Fruit fly (Drosophila melanogaster) whole organism, embryonic: Measurements from ENCODE around the gene niki.
A peak's percentile ranks its signal among the peaks of the same experiment; 100 is the strongest.

ENCODE experiments used
- Abd-B ChIP-seq: fragments of 200-800 bp; sonication (Bioruptor generic); optimal IDR thresholded peaks from 2 replicates; lab custom pipeline; 2018; ENCODE audit warnings: missing biosample characterization, mild to moderate bottlenecking, missing genetic modification characterization, moderate library complexity
- B-H1 ChIP-seq: fragments of 200-800 bp; sonication (Bioruptor generic); IDR thresholded peaks from 3 replicates; pipeline ENCODE4 v1.3.6; 2022; ENCODE audit warnings: missing biosample characterization, missing genetic modification characterization
- CG10209 ChIP-seq: fragments of 200-800 bp; sonication (Bioruptor generic); optimal IDR thresholded peaks from 3 replicates; lab custom pipeline; 2017; ENCODE audit warnings: missing biosample characterization, mild to moderate bottlenecking, missing genetic modification characterization, missing genetic modification reagents
- CG12219 ChIP-seq: fragments of 200-800 bp; sonication (Bioruptor generic); optimal IDR thresholded peaks from 3 replicates; lab custom pipeline; 2018; ENCODE audit warnings: missing biosample characterization, mild to moderate bottlenecking, missing genetic modification characterization
- CG12391 ChIP-seq: fragments of 200-800 bp; sonication (Bioruptor generic); optimal IDR thresholded peaks from 3 replicates; lab custom pipeline; 2018; ENCODE audit warnings: missing biosample characterization, mild to moderate bottlenecking, missing genetic modification characterization, moderate library complexity
- CG13123 ChIP-seq: fragments of 200-800 bp; sonication (Bioruptor generic); optimal IDR thresholded peaks from 2 replicates; lab custom pipeline; 2016; ENCODE audit warnings: missing biosample characterization, missing genetic modification characterization
- CG13775 ChIP-seq: fragments of 200-800 bp; sonication (Bioruptor generic); optimal IDR thresholded peaks from 3 replicates; lab custom pipeline; 2017; ENCODE audit warnings: missing biosample characterization, mild to moderate bottlenecking, missing genetic modification characterization
- CG14667 ChIP-seq: fragments of 200-800 bp; sonication (Bioruptor generic); IDR thresholded peaks from 2 replicates; pipeline ENCODE4 v1.3.6; 2022; ENCODE audit warnings: missing biosample characterization, missing genetic modification characterization
- CG1529 ChIP-seq: fragments of 200-800 bp; sonication (Bioruptor generic); optimal IDR thresholded peaks from 3 replicates; lab custom pipeline; 2018; ENCODE audit warnings: missing biosample characterization, missing genetic modification characterization
- CG1603 ChIP-seq: fragments of 200-800 bp; sonication (Bioruptor generic); optimal IDR thresholded peaks from 2 replicates; lab custom pipeline; 2019; ENCODE audit warnings: missing biosample characterization, mild to moderate bottlenecking, missing genetic modification characterization, moderate library complexity
- CG17359 ChIP-seq: fragments of 200-800 bp; sonication (Bioruptor generic); optimal IDR thresholded peaks from 3 replicates; lab custom pipeline; 2018; ENCODE audit warnings: missing biosample characterization, mild to moderate bottlenecking, missing genetic modification characterization, moderate library complexity
- CG31388 ChIP-seq: fragments of 200-800 bp; sonication (Bioruptor generic); optimal IDR thresholded peaks from 2 replicates; lab custom pipeline; 2016; ENCODE audit warnings: missing biosample characterization, missing genetic modification characterization
- CG3838 ChIP-seq: fragments of 200-800 bp; sonication (Bioruptor generic); optimal IDR thresholded peaks from 3 replicates; lab custom pipeline; 2016; ENCODE audit warnings: missing biosample characterization, missing genetic modification characterization
- CG3995 ChIP-seq: fragments of 200-800 bp; sonication (Bioruptor generic); optimal IDR thresholded peaks from 3 replicates; lab custom pipeline; 2016; ENCODE audit warnings: missing biosample characterization, missing genetic modification characterization
- CG4282 ChIP-seq: fragments of 200-800 bp; sonication (Bioruptor generic); optimal IDR thresholded peaks from 2 replicates; lab custom pipeline; 2016; ENCODE audit warnings: missing biosample characterization, missing genetic modification characterization
- CG4854 ChIP-seq: fragments of 200-800 bp; sonication (Bioruptor generic); optimal IDR thresholded peaks from 2 replicates; lab custom pipeline; 2016; ENCODE audit warnings: missing biosample characterization, missing genetic modification characterization, inconsistent platforms
- CG6683 ChIP-seq: fragments of 200-800 bp; sonication (Bioruptor generic); optimal IDR thresholded peaks from 2 replicates; lab custom pipeline; 2017; ENCODE audit warnings: missing biosample characterization, mild to moderate bottlenecking, missing genetic modification characterization, missing genetic modification reagents
- CG6765 ChIP-seq: fragments of 200-800 bp; sonication (Bioruptor generic); optimal IDR thresholded peaks from 3 replicates; lab custom pipeline; 2017; ENCODE audit warnings: missing biosample characterization, mild to moderate bottlenecking, missing genetic modification characterization
- CG6813 ChIP-seq: fragments of 200-800 bp; sonication (Bioruptor generic); optimal IDR thresholded peaks from 2 replicates; lab custom pipeline; 2017; ENCODE audit warnings: missing biosample characterization, missing genetic modification characterization, mild to moderate bottlenecking, moderate library complexity, missing genetic modification reagents
- CG7839 ChIP-seq: fragments of 200-800 bp; sonication (Bioruptor generic); optimal IDR thresholded peaks from 3 replicates; lab custom pipeline; 2018; ENCODE audit warnings: missing biosample characterization, mild to moderate bottlenecking, missing genetic modification characterization, moderate library complexity
- CG9797 ChIP-seq: fragments of 200-800 bp; sonication (Bioruptor generic); optimal IDR thresholded peaks from 3 replicates; lab custom pipeline; 2018; ENCODE audit warnings: missing biosample characterization, mild to moderate bottlenecking, missing genetic modification characterization
- CHES-1-like ChIP-seq: fragments of 200-800 bp; sonication (Bioruptor generic); optimal IDR thresholded peaks from 2 replicates; lab custom pipeline; 2016; ENCODE audit warnings: missing biosample characterization, missing genetic modification characterization
- D19B ChIP-seq: fragments of 200-800 bp; sonication (Bioruptor generic); optimal IDR thresholded peaks from 2 replicates; lab custom pipeline; 2017; ENCODE audit warnings: missing biosample characterization, mild to moderate bottlenecking, missing genetic modification characterization
- ERR ChIP-seq: fragments of 200-800 bp; sonication (Bioruptor generic); optimal IDR thresholded peaks from 2 replicates; lab custom pipeline; 2016; ENCODE audit warnings: missing biosample characterization, missing genetic modification characterization
- Ets65A ChIP-seq: fragments of 200-800 bp; sonication (Bioruptor generic); peaks from one replicate; lab custom pipeline; 2016; ENCODE audit warnings: missing biosample characterization, missing genetic modification characterization
- Fer2 ChIP-seq: fragments of 200-800 bp; sonication (Bioruptor generic); optimal IDR thresholded peaks from 2 replicates; lab custom pipeline; 2018; ENCODE audit warnings: missing biosample characterization, mild to moderate bottlenecking, missing genetic modification characterization, moderate library complexity
- HLH54F ChIP-seq: fragments of 200-800 bp; sonication (Bioruptor generic); optimal IDR thresholded peaks from 3 replicates; lab custom pipeline; 2016; ENCODE audit warnings: missing biosample characterization, missing genetic modification characterization
- MBD-R2 ChIP-seq: fragments of 200-800 bp; sonication (Bioruptor generic); IDR thresholded peaks from 2 replicates; pipeline ENCODE4 v1.3.6; 2022; ENCODE audit warnings: missing biosample characterization, missing genetic modification characterization
- Meics ChIP-seq: fragments of 200-800 bp; sonication (Bioruptor generic); optimal IDR thresholded peaks from 2 replicates; lab custom pipeline; 2017; ENCODE audit warnings: missing biosample characterization, mild to moderate bottlenecking, missing genetic modification characterization
- Poxn ChIP-seq: fragments of 200-800 bp; sonication (Bioruptor generic); IDR thresholded peaks from 2 replicates; pipeline ENCODE4 v1.3.6; 2022; ENCODE audit warnings: missing biosample characterization, missing genetic modification characterization
- Rfx ChIP-seq: fragments of 200-800 bp; sonication (Bioruptor generic); IDR thresholded peaks from 2 replicates; pipeline ENCODE4 v1.3.6; 2022; ENCODE audit warnings: missing biosample characterization, missing genetic modification characterization
- Ssrp ChIP-seq: fragments of 200-800 bp; sonication (Bioruptor generic); optimal IDR thresholded peaks from 2 replicates; lab custom pipeline; 2018; ENCODE audit warnings: missing biosample characterization, mild to moderate bottlenecking, missing genetic modification characterization, moderate library complexity
- Trl ChIP-seq, 3 experiments: fragments of >200 bp in 2 of 3; fragments of 200-800 bp in 1 of 3; sonication (Bioruptor generic) in 1 of 3; optimal IDR thresholded peaks; 2 replicates in 1 of 3; 3 replicates in 2 of 3; lab custom pipeline; 2016 to 2017; ENCODE audit warnings: missing biosample characterization in 1 of 3, missing genetic modification characterization in 1 of 3
- ara ChIP-seq: fragments of 200-800 bp; sonication (Bioruptor generic); IDR thresholded peaks from 2 replicates; pipeline ENCODE4 v1.3.6; 2022; ENCODE audit warnings: missing biosample characterization, missing genetic modification characterization
- cato ChIP-seq: fragments of 200-800 bp; sonication (Bioruptor generic); optimal IDR thresholded peaks from 2 replicates; lab custom pipeline; 2016; ENCODE audit warnings: missing biosample characterization, missing genetic modification characterization, borderline replicate concordance
- chm ChIP-seq: fragments of 200-800 bp; sonication (Bioruptor generic); IDR thresholded peaks from 2 replicates; pipeline ENCODE4 v1.3.6; 2022; ENCODE audit warnings: missing biosample characterization, missing genetic modification characterization
- corto ChIP-seq: fragments of 200-800 bp; sonication (Bioruptor generic); optimal IDR thresholded peaks from 2 replicates; lab custom pipeline; 2016; ENCODE audit warnings: missing biosample characterization, mild to moderate bottlenecking, missing genetic modification characterization, moderate library complexity
- fd64A ChIP-seq: fragments of 200-800 bp; sonication (Bioruptor generic); optimal IDR thresholded peaks from 3 replicates; lab custom pipeline; 2018; ENCODE audit warnings: missing biosample characterization, mild to moderate bottlenecking, missing genetic modification characterization
- grau ChIP-seq: fragments of 200-800 bp; optimal IDR thresholded peaks from 3 replicates; lab custom pipeline; 2019; ENCODE audit warnings: missing biosample characterization, mild to moderate bottlenecking, missing genetic modification characterization, moderate library complexity
- hbn ChIP-seq: fragments of 200-800 bp; sonication (Bioruptor generic); IDR thresholded peaks from 2 replicates; pipeline ENCODE4 v1.3.6; 2022; ENCODE audit warnings: missing biosample characterization, missing genetic modification characterization; ENCODE audit not compliant: partially characterized antibody
- mld ChIP-seq: fragments of 200-800 bp; sonication (Bioruptor generic); IDR thresholded peaks from 3 replicates; pipeline ENCODE4 v1.3.6; 2022; ENCODE audit warnings: missing biosample characterization, missing genetic modification characterization; ENCODE audit not compliant: partially characterized antibody
- oc ChIP-seq: fragments of 200-800 bp; sonication (Bioruptor generic); optimal IDR thresholded peaks from 2 replicates; lab custom pipeline; 2018; ENCODE audit warnings: missing biosample characterization, mild to moderate bottlenecking, missing genetic modification characterization, moderate library complexity
- onecut ChIP-seq: fragments of 200-800 bp; sonication (Bioruptor generic); IDR thresholded peaks from 2 replicates; pipeline ENCODE4 v1.3.6; 2022; ENCODE audit warnings: missing biosample characterization, missing genetic modification characterization
- otp ChIP-seq: fragments of 200-800 bp; sonication (Bioruptor generic); IDR thresholded peaks from 3 replicates; pipeline ENCODE4, ENCODE4 v1.3.6; 2022; ENCODE audit warnings: missing biosample characterization, missing genetic modification characterization
- prd ChIP-seq, 3 experiments: fragments of >200 bp in 2 of 3; fragments of 200-800 bp in 1 of 3; sonication (Bioruptor generic) in 1 of 3; optimal IDR thresholded peaks in 2 of 3; IDR thresholded peaks in 1 of 3; 2 replicates in 2 of 3; 3 replicates in 1 of 3; pipeline versions ENCODE4 v1.3.6 to Lab custom; 2017 to 2022; ENCODE audit warnings: missing biosample characterization in 1 of 3, missing genetic modification characterization in 1 of 3
- slbo ChIP-seq: fragments of 200-800 bp; sonication (Bioruptor generic); IDR thresholded peaks from 2 replicates; pipeline ENCODE4 v1.3.6; 2022; ENCODE audit warnings: missing biosample characterization, missing genetic modification characterization
- so ChIP-seq: fragments of 200-800 bp; sonication (Bioruptor generic); IDR thresholded peaks from 3 replicates; pipeline ENCODE4 v1.3.6; 2022; ENCODE audit warnings: missing biosample characterization, missing genetic modification characterization
- tap ChIP-seq: fragments of 200-800 bp; optimal IDR thresholded peaks from 3 replicates; lab custom pipeline; 2019; ENCODE audit warnings: missing biosample characterization, mild to moderate bottlenecking, missing genetic modification characterization, moderate library complexity
- tll ChIP-seq, 2 experiments: fragments of 200-800 bp in 1 of 2; fragments of >200 bp in 1 of 2; sonication (Bioruptor generic) in 1 of 2; optimal IDR thresholded peaks; 2 replicates each; lab custom pipeline; 2017 to 2019; ENCODE audit warnings: missing biosample characterization in 2 of 2, missing genetic modification characterization in 2 of 2, mild to moderate bottlenecking in 1 of 2, moderate library complexity in 1 of 2
- vvl ChIP-seq: fragments of 200-800 bp; sonication (Bioruptor generic); IDR thresholded peaks from 2 replicates; pipeline ENCODE4 v1.3.6; 2022; ENCODE audit warnings: missing biosample characterization, missing genetic modification characterization

niki gene

dm6 chr3R:24799503-24799902 is 25.9 kb downstream of the niki start, which contains the start of gene Ude:
Gene Ude, minus strand, starts transcription at chr3R:24799668.
- TF ChIP-seq hbn (GFP tag; lab: Robert Waterston, UW), result no peak
- no peak for TF ChIP-seq CG1529 (GFP tag; lab: Kevin White, UChicago)
- TF ChIP-seq prd (optimal IDR thresholded peaks at IDR 0.05; lab: Kevin White, UChicago), result no peak
- TF ChIP-seq prd (GFP tag; IDR thresholded peaks at IDR 0.05; lab: Robert Waterston, UW), result no peak
- no peak for TF ChIP-seq Ets65A (GFP tag; lab: Kevin White, UChicago)
- TF ChIP-seq mld (GFP tag; lab: Robert Waterston, UW), result no peak
- TF ChIP-seq CG10209 (GFP tag; lab: Kevin White, UChicago), result no peak
- TF ChIP-seq tll (GFP tag; optimal IDR thresholded peaks at IDR 0.05; lab: Kevin White, UChicago), result no peak
- no peak for TF ChIP-seq CG6813 (GFP tag; lab: Kevin White, UChicago)
- TF ChIP-seq ERR (GFP tag; lab: Kevin White, UChicago), result no peak
- TF ChIP-seq ara (GFP tag; lab: Robert Waterston, UW), result no peak
- no peak for TF ChIP-seq Poxn
- no peak for TF ChIP-seq D19B (GFP tag; lab: Kevin White, UChicago)
- no peak for TF ChIP-seq CG9797 (GFP tag; lab: Kevin White, UChicago)
- TF ChIP-seq CG14667 (GFP tag; lab: Robert Waterston, UW), result no peak
- TF ChIP-seq CG6765 (GFP tag; lab: Kevin White, UChicago), result peak; percentile 18
- no peak for TF ChIP-seq CG4854 (GFP tag; lab: Kevin White, UChicago)
- peak in 1 of 2 experiments; percentile 63 for TF ChIP-seq Trl (optimal IDR thresholded peaks at IDR 0.05; lab: Kevin White, UChicago)
- no peak for TF ChIP-seq Trl (GFP tag; optimal IDR thresholded peaks at IDR 0.05; lab: Kevin White, UChicago)
- TF ChIP-seq Abd-B (GFP tag; lab: Kevin White, UChicago), result no peak
- no peak for TF ChIP-seq CG13123 (GFP tag; lab: Kevin White, UChicago)
- TF ChIP-seq otp (GFP tag; lab: Robert Waterston, UW), result no peak
- no peak for TF ChIP-seq CG12219 (GFP tag; lab: Kevin White, UChicago)
- TF ChIP-seq CG6683 (GFP tag; lab: Kevin White, UChicago), result no peak
- TF ChIP-seq B-H1 (GFP tag; lab: Robert Waterston, UW), result no peak
- TF ChIP-seq CHES-1-like (GFP tag; lab: Kevin White, UChicago), result no peak
- no peak for TF ChIP-seq CG12391 (tag; lab: Kevin White, UChicago)
- TF ChIP-seq CG13775 (GFP tag; lab: Kevin White, UChicago), result no peak
- no peak for TF ChIP-seq CG7839 (tag; lab: Kevin White, UChicago)
- TF ChIP-seq Ssrp, result no peak
- no peak for TF ChIP-seq oc
- no peak for TF ChIP-seq HLH54F (GFP tag; lab: Kevin White, UChicago)
- peak; percentile 19; the same call in 1 of the 2 replicates for TF ChIP-seq vvl (GFP tag; lab: Robert Waterston, UW)
- TF ChIP-seq cato (GFP tag; lab: Kevin White, UChicago), result no peak
- TF ChIP-seq Rfx, result 0 out of 2 replicates have a peak, but pooled peaks have one; percentile 23
- TF ChIP-seq chm (GFP tag; lab: Robert Waterston, UW), result peak; percentile 49; the same call in 1 of the 2 replicates
- no peak for TF ChIP-seq CG31388 (GFP tag; lab: Kevin White, UChicago)
- TF ChIP-seq onecut, result peak; percentile 99
- TF ChIP-seq CG3838, result no peak
- 0 out of 3 replicates have a peak, but pooled peaks have one; percentile 39 for TF ChIP-seq so
- no peak for TF ChIP-seq CG3995 (GFP tag; lab: Kevin White, UChicago)
- TF ChIP-seq corto (GFP tag; lab: Kevin White, UChicago), result no peak
- TF ChIP-seq grau (tag; lab: Kevin White, UChicago), result no peak
- no peak for TF ChIP-seq slbo (GFP tag; lab: Robert Waterston, UW)
- no peak for TF ChIP-seq MBD-R2 (GFP tag; lab: Robert Waterston, UW)
- TF ChIP-seq Meics (GFP tag; lab: Kevin White, UChicago), result no peak
- TF ChIP-seq Fer2 (tag; lab: Kevin White, UChicago), result no peak
- no peak for TF ChIP-seq fd64A (GFP tag; lab: Kevin White, UChicago)
- no peak for TF ChIP-seq CG1603 (tag; lab: Kevin White, UChicago)
- TF ChIP-seq CG17359 (tag; lab: Kevin White, UChicago), result no peak
- TF ChIP-seq tap (tag; lab: Kevin White, UChicago), result no peak
- no peak for TF ChIP-seq CG4282 (GFP tag; lab: Kevin White, UChicago)
